Worm (Caenorhabditis elegans) whole organism, L2 larva: ENCODE measurements around the gene str-97.

Experiments used
- F13H6.1 ChIP-seq: sonication (generic microtip); optimal IDR thresholded peaks from 2 replicates; lab custom pipeline; 2016; ENCODE audit warnings: missing genetic modification characterization, missing compliant biosample characterization
- crh-2 ChIP-seq: sonication (generic microtip); optimal IDR thresholded peaks from 2 replicates; lab custom pipeline; 2017; ENCODE audit warnings: missing biosample characterization, missing genetic modification characterization
- dmd-4 ChIP-seq: sonication (generic microtip); optimal IDR thresholded peaks from 2 replicates; lab custom pipeline; 2017; ENCODE audit warnings: missing biosample characterization, missing genetic modification characterization
- elt-1 ChIP-seq: fragments of 150-350 bp; optimal IDR thresholded peaks from 2 replicates; lab custom pipeline; 2014; ENCODE audit warnings: missing biosample characterization, missing genetic modification characterization
- elt-3 ChIP-seq: sonication (generic microtip); optimal IDR thresholded peaks from 2 replicates; lab custom pipeline; 2017; ENCODE audit warnings: missing biosample characterization, missing genetic modification characterization
- fos-1 ChIP-seq: fragments of 150-350 bp; optimal IDR thresholded peaks from 2 replicates; lab custom pipeline; 2014; ENCODE audit warnings: missing biosample characterization, missing genetic modification characterization
- lin-13 ChIP-seq: fragments of 150-350 bp; optimal IDR thresholded peaks from 2 replicates; lab custom pipeline; 2014; ENCODE audit warnings: missing biosample characterization, missing genetic modification reagents, missing genetic modification characterization
- mbf-1 ChIP-seq: sonication (generic microtip); optimal IDR thresholded peaks from 2 replicates; lab custom pipeline; 2017; ENCODE audit warnings: missing biosample characterization, missing genetic modification characterization
- mdl-1 ChIP-seq, 2 experiments: fragments of 150-350 bp in 1 of 2; sonication (generic microtip) in 1 of 2; optimal IDR thresholded peaks; 2 replicates each; lab custom pipeline; 2017; ENCODE audit warnings: missing biosample characterization in 2 of 2, missing genetic modification characterization in 2 of 2
- nhr-25 ChIP-seq: fragments of 150-350 bp; sonication (generic microtip); optimal IDR thresholded peaks from 3 replicates; lab custom pipeline; 2014; ENCODE audit warnings: missing biosample characterization, missing genetic modification characterization
- nhr-6 ChIP-seq: fragments of 150-350 bp; optimal IDR thresholded peaks from 2 replicates; lab custom pipeline; 2014; ENCODE audit warnings: missing biosample characterization, missing genetic modification characterization
- nhr-77 ChIP-seq: fragments of 150-350 bp; optimal IDR thresholded peaks from 2 replicates; lab custom pipeline; 2014; ENCODE audit warnings: missing biosample characterization, missing genetic modification characterization
- unc-39 ChIP-seq: fragments of 150-350 bp; optimal IDR thresholded peaks from 2 replicates; lab custom pipeline; 2014; ENCODE audit warnings: missing biosample characterization, missing genetic modification characterization
- unc-62 ChIP-seq: fragments of 150-350 bp; optimal IDR thresholded peaks from 2 replicates; lab custom pipeline; 2014; ENCODE audit warnings: missing biosample characterization, missing genetic modification reagents, missing genetic modification characterization

- no peak for TF ChIP-seq F13H6.1 (tag; lab: Kevin White, UChicago)
- TF ChIP-seq lin-13 (GFP tag; lab: Kevin White, UChicago), result no peak
- TF ChIP-seq elt-1, result no peak
- no peak for TF ChIP-seq unc-39 (tag; lab: Kevin White, UChicago)
- no peak for TF ChIP-seq unc-62 (GFP tag; lab: Kevin White, UChicago)
- TF ChIP-seq nhr-6 (tag; lab: Kevin White, UChicago), result no peak
- no peak for TF ChIP-seq elt-3 (tag; lab: Kevin White, UChicago)
- no peak for TF ChIP-seq nhr-77
- TF ChIP-seq crh-2 (tag; lab: Kevin White, UChicago), result no peak
- no peak for TF ChIP-seq fos-1 (tag; lab: Kevin White, UChicago)
- no peak for TF ChIP-seq nhr-25
- TF ChIP-seq mdl-1 (tag; optimal IDR thresholded peaks at IDR 0.05; lab: Kevin White, UChicago), result no peak
- no peak for TF ChIP-seq dmd-4 (tag; lab: Kevin White, UChicago)
- no peak for TF ChIP-seq mbf-1 (tag; lab: Kevin White, UChicago)
Measured at ce11 chrV:16180350-16180749, 25.3 kb upstream of the str-97 start, which contains the start of gene str-106.
